Worm (Caenorhabditis elegans) whole organism, L2 larva: Measurements from ENCODE around the gene C45B11.2.

Experiments
- C34F6.9 ChIP-seq: fragments of 150-350 bp; optimal IDR thresholded peaks from 2 replicates; lab custom pipeline; 2014; ENCODE audit warnings: missing biosample characterization, missing genetic modification characterization
- F13H6.1 ChIP-seq: sonication (generic microtip); optimal IDR thresholded peaks from 2 replicates; lab custom pipeline; 2016; ENCODE audit warnings: missing genetic modification characterization, missing compliant biosample characterization
- R02D3.7 ChIP-seq: fragments of 150-350 bp; optimal IDR thresholded peaks from 2 replicates; lab custom pipeline; 2014; ENCODE audit warnings: missing biosample characterization, missing genetic modification characterization
- Y55F3AM.14 ChIP-seq: fragments of 200-800 bp; sonication (Bioruptor generic); optimal IDR thresholded peaks from 2 replicates; lab custom pipeline; 2018; ENCODE audit warnings: mild to moderate bottlenecking, missing genetic modification characterization, missing compliant biosample characterization
- ZK546.5 ChIP-seq: sonication (generic microtip); optimal IDR thresholded peaks from 2 replicates; lab custom pipeline; 2017; ENCODE audit warnings: missing biosample characterization, missing genetic modification characterization
- aly-2 ChIP-seq: fragments of 150-350 bp; optimal IDR thresholded peaks from 2 replicates; lab custom pipeline; 2014; ENCODE audit warnings: missing biosample characterization, missing genetic modification characterization
- blmp-1 ChIP-seq: sonication (generic microtip); optimal IDR thresholded peaks from 2 replicates; lab custom pipeline; 2017; ENCODE audit warnings: missing genetic modification characterization, mild to moderate bottlenecking, missing compliant biosample characterization, antibody characterized with exemption, moderate library complexity; ENCODE audit not compliant: insufficient read depth
- ceh-16 ChIP-seq: fragments of 150-350 bp; optimal IDR thresholded peaks from 2 replicates; lab custom pipeline; 2014; ENCODE audit warnings: missing biosample characterization, missing genetic modification characterization
- ceh-82 ChIP-seq: fragments of 150-350 bp; optimal IDR thresholded peaks from 2 replicates; lab custom pipeline; 2014; ENCODE audit warnings: missing biosample characterization, missing genetic modification characterization
- crh-2 ChIP-seq: sonication (generic microtip); optimal IDR thresholded peaks from 2 replicates; lab custom pipeline; 2017; ENCODE audit warnings: missing biosample characterization, missing genetic modification characterization
- dmd-4 ChIP-seq: sonication (generic microtip); optimal IDR thresholded peaks from 2 replicates; lab custom pipeline; 2017; ENCODE audit warnings: missing biosample characterization, missing genetic modification characterization
- egl-27 ChIP-seq: sonication (generic microtip); optimal IDR thresholded peaks from 3 replicates; lab custom pipeline; 2017; ENCODE audit warnings: missing biosample characterization, missing genetic modification reagents, missing genetic modification characterization
- elt-1 ChIP-seq: fragments of 150-350 bp; optimal IDR thresholded peaks from 2 replicates; lab custom pipeline; 2014; ENCODE audit warnings: missing biosample characterization, missing genetic modification characterization
- elt-3 ChIP-seq: sonication (generic microtip); optimal IDR thresholded peaks from 2 replicates; lab custom pipeline; 2017; ENCODE audit warnings: missing biosample characterization, missing genetic modification characterization
- fos-1 ChIP-seq: fragments of 150-350 bp; optimal IDR thresholded peaks from 2 replicates; lab custom pipeline; 2014; ENCODE audit warnings: missing biosample characterization, missing genetic modification characterization
- gmeb-1 ChIP-seq: fragments of 150-350 bp; optimal IDR thresholded peaks from 2 replicates; lab custom pipeline; 2014; ENCODE audit warnings: missing biosample characterization, missing genetic modification characterization
- lin-11 ChIP-seq: fragments of 150-350 bp; sonication (generic microtip); optimal IDR thresholded peaks from 2 replicates; lab custom pipeline; 2014; ENCODE audit warnings: missing biosample characterization, missing genetic modification characterization, inconsistent platforms, mixed read lengths
- lin-39 ChIP-seq: fragments of 150-350 bp; optimal IDR thresholded peaks from 2 replicates; lab custom pipeline; 2014; ENCODE audit warnings: missing biosample characterization, missing genetic modification reagents, missing genetic modification characterization
- lsy-2 ChIP-seq, 2 experiments: fragments of 150-350 bp in 1 of 2; sonication (generic microtip) in 1 of 2; optimal IDR thresholded peaks; 2 replicates each; lab custom pipeline; 2014 to 2017; ENCODE audit warnings: missing biosample characterization in 2 of 2, missing genetic modification characterization in 2 of 2
- mab-5 ChIP-seq: fragments of 150-350 bp; optimal IDR thresholded peaks from 2 replicates; lab custom pipeline; 2014; ENCODE audit warnings: missing biosample characterization, missing genetic modification characterization
- mbf-1 ChIP-seq: sonication (generic microtip); optimal IDR thresholded peaks from 2 replicates; lab custom pipeline; 2017; ENCODE audit warnings: missing biosample characterization, missing genetic modification characterization
- mdl-1 ChIP-seq, 2 experiments: fragments of 150-350 bp in 1 of 2; sonication (generic microtip) in 1 of 2; optimal IDR thresholded peaks; 2 replicates each; lab custom pipeline; 2017; ENCODE audit warnings: missing biosample characterization in 2 of 2, missing genetic modification characterization in 2 of 2
- nhr-10 ChIP-seq: sonication (generic microtip); optimal IDR thresholded peaks from 2 replicates; lab custom pipeline; 2017; ENCODE audit warnings: missing biosample characterization, missing genetic modification characterization
- nhr-11 ChIP-seq: fragments of 150-350 bp; optimal IDR thresholded peaks from 2 replicates; lab custom pipeline; 2014; ENCODE audit warnings: missing biosample characterization, missing genetic modification characterization
- nhr-12 ChIP-seq: fragments of 150-350 bp; optimal IDR thresholded peaks from 2 replicates; lab custom pipeline; 2014; ENCODE audit warnings: missing biosample characterization, missing genetic modification characterization
- nhr-129 ChIP-seq: fragments of 150-350 bp; optimal IDR thresholded peaks from 2 replicates; lab custom pipeline; 2014; ENCODE audit warnings: missing biosample characterization, missing genetic modification characterization
- nhr-21 ChIP-seq: fragments of 150-350 bp; optimal IDR thresholded peaks from 2 replicates; lab custom pipeline; 2014; ENCODE audit warnings: missing biosample characterization, missing genetic modification characterization
- nhr-23 ChIP-seq: fragments of 150-350 bp; optimal IDR thresholded peaks from 2 replicates; lab custom pipeline; 2014; ENCODE audit warnings: missing biosample characterization, missing genetic modification reagents, missing genetic modification characterization
- nhr-237 ChIP-seq: fragments of 150-350 bp; optimal IDR thresholded peaks from 2 replicates; lab custom pipeline; 2014; ENCODE audit warnings: missing biosample characterization, missing genetic modification characterization
- nhr-25 ChIP-seq: fragments of 150-350 bp; sonication (generic microtip); optimal IDR thresholded peaks from 3 replicates; lab custom pipeline; 2014; ENCODE audit warnings: missing biosample characterization, missing genetic modification characterization
- nhr-6 ChIP-seq: fragments of 150-350 bp; optimal IDR thresholded peaks from 2 replicates; lab custom pipeline; 2014; ENCODE audit warnings: missing biosample characterization, missing genetic modification characterization
- nhr-77 ChIP-seq: fragments of 150-350 bp; optimal IDR thresholded peaks from 2 replicates; lab custom pipeline; 2014; ENCODE audit warnings: missing biosample characterization, missing genetic modification characterization
- peb-1 ChIP-seq: fragments of 150-350 bp; optimal IDR thresholded peaks from 2 replicates; lab custom pipeline; 2014; ENCODE audit warnings: missing biosample characterization, missing genetic modification characterization
- skn-1 ChIP-seq: sonication (generic microtip); optimal IDR thresholded peaks from 2 replicates; lab custom pipeline; 2017; ENCODE audit warnings: missing biosample characterization, missing genetic modification characterization
- sma-3 ChIP-seq: sonication (generic microtip); optimal IDR thresholded peaks from 2 replicates; lab custom pipeline; 2016; ENCODE audit warnings: missing genetic modification reagents, missing genetic modification characterization, missing compliant biosample characterization
- sma-9 ChIP-seq, 2 experiments: fragments of 150-350 bp in 1 of 2; sonication (generic microtip) in 1 of 2; optimal IDR thresholded peaks; 2 replicates each; lab custom pipeline; 2014 to 2016; ENCODE audit warnings: missing genetic modification characterization in 2 of 2, mild to moderate bottlenecking in 1 of 2, missing biosample characterization in 1 of 2, missing compliant biosample characterization in 1 of 2, missing genetic modification reagents in 1 of 2, moderate library complexity in 1 of 2
- snpc-4 ChIP-seq: fragments of 150-350 bp; optimal IDR thresholded peaks from 2 replicates; lab custom pipeline; 2014; ENCODE audit warnings: missing biosample characterization, missing genetic modification characterization
- unc-39 ChIP-seq: fragments of 150-350 bp; optimal IDR thresholded peaks from 2 replicates; lab custom pipeline; 2014; ENCODE audit warnings: missing biosample characterization, missing genetic modification characterization
- unc-55 ChIP-seq: fragments of 150-350 bp; sonication (generic microtip); optimal IDR thresholded peaks from 3 replicates; lab custom pipeline; 2014; ENCODE audit warnings: missing biosample characterization, missing genetic modification reagents, missing genetic modification characterization
- unc-62 ChIP-seq: fragments of 150-350 bp; optimal IDR thresholded peaks from 2 replicates; lab custom pipeline; 2014; ENCODE audit warnings: missing biosample characterization, missing genetic modification reagents, missing genetic modification characterization
- ztf-1 ChIP-seq: fragments of 200-800 bp; sonication (Bioruptor generic); conservative IDR thresholded peaks from 2 replicates; pipeline ENCODE4 v1.3.6; 2022; ENCODE audit warnings: missing genetic modification characterization, missing compliant biosample characterization
- ztf-11 ChIP-seq: sonication (generic microtip); optimal IDR thresholded peaks from 2 replicates; lab custom pipeline; 2017; ENCODE audit warnings: missing biosample characterization, missing genetic modification characterization
- ztf-4 ChIP-seq: fragments of 150-350 bp; optimal IDR thresholded peaks from 2 replicates; lab custom pipeline; 2014; ENCODE audit warnings: missing biosample characterization, missing genetic modification characterization

The C45B11.2 gene

DNA sequence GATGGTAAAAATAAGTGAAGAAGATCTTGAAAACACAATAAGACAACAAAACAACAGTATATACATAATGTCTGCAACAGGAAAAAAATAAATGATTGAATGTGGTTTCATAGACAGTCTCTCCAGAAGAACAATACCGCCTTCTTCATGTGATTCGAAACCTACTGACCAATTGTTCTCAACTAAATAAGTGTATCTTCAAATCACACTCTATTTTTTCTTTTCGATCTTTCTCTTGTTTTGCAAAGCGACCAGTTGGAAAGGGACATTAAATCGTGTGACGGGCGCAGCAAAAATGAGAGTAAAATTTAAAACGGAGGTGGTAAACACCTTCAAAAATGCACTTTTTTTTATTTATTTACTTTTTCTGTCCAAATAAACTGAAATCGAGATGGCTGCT, 19.4 kb downstream of the C45B11.2 start:
- TF ChIP-seq nhr-129 (tag; lab: Kevin White, UChicago) (peak; percentile 6), nhr-25 (peak; percentile 23), R02D3.7 (tag; lab: Kevin White, UChicago) (no peak)

DNA sequence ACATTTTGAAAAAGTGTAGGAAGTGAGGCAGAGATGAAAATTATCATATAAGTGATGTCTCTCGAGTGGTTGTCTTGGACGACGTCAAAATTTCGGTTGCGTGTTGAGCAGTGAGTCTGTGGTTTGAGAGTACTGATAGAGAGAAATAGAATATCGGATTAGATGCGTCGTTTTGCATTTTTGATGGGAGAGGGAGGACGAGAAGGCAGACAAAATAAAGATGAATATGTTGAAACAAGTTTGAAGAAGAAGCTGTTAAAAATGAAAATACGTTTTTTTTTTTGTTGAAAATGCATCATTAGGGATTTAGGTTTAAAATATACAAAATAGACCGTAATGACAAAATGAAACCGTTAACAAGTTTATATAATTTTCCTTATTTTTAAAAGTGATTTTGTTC, 20.6 kb downstream of the C45B11.2 start, which contains the start of gene T04C12.9:
Gene T04C12.9 (minus strand): TSS at position 101 of the 400 bp plus-strand sequence.
- TF ChIP-seq blmp-1 (no peak), unc-55 (peak; percentile 34)

DNA sequence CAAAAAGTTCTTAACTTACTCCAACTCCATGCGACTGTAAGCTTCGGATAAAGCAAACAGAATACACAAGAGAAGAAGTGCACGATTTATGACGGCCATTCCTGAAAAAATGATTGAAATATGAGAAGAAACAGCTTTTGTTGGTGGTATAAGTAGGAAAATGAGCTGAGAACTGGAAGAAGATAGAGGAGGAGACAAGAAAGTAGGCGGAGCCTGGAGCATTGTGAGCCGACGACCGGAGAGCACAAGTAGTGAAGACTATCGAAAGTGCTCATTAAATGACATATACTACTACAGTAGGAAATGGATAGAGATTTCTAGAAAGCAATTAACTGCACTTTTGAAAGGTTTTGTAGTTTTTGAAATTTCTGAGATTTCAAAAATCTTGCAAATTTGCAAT, 23.0 kb downstream of the C45B11.2 start, which contains the start of gene nlp-80:
Gene nlp-80 (minus strand): TSS at position 101 of the 400 bp plus-strand sequence.
- TF ChIP-seq lin-39 (tag; lab: Kevin White, UChicago), result no peak
- TF ChIP-seq ceh-82 (tag; lab: Kevin White, UChicago), result no peak
- no peak for TF ChIP-seq blmp-1
- TF ChIP-seq C34F6.9 (tag; lab: Kevin White, UChicago), result no peak
- no peak for TF ChIP-seq nhr-11 (tag; lab: Kevin White, UChicago)
- TF ChIP-seq nhr-77 (tag; lab: Kevin White, UChicago), result no peak
- no peak for TF ChIP-seq ztf-11
- TF ChIP-seq dmd-4 (tag; lab: Kevin White, UChicago), result no peak
- no peak for TF ChIP-seq ceh-16 (tag; lab: Kevin White, UChicago)
- TF ChIP-seq nhr-12, result no peak
- TF ChIP-seq ztf-4 (tag; lab: Kevin White, UChicago), result no peak
- TF ChIP-seq sma-9 (GFP tag; optimal IDR thresholded peaks at IDR 0.05; lab: Kevin White, UChicago), result no peak
- TF ChIP-seq sma-9 (tag; optimal IDR thresholded peaks at IDR 0.05; lab: Kevin White, UChicago), result no peak
- TF ChIP-seq snpc-4, result no peak

DNA sequence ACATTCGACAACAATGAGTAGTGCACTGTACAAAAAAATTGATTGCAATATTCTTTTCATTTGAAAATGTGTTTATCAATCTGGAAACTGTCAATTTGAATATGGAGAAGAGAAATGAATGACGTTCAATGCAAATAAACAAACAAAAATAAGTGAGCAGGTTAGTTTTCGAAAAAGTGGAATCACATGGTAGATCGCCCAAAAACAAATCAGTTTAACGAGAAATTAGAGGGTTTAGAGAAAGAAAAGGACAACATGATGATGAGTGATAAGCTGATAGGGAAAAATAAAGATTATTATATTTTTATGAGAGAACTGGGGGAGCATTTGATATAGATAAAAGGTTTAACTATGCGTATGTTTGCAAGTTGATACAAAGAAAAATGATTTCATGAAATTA, 26.8 kb downstream of the C45B11.2 start, which contains the start of gene T04C12.8:
Gene T04C12.8 (minus strand): TSS at position 82 of the 400 bp plus-strand sequence.
- TF ChIP-seq gmeb-1, result peak; percentile 18
- TF ChIP-seq ceh-16 (tag; lab: Kevin White, UChicago), result no peak
- no peak for TF ChIP-seq mbf-1 (tag; lab: Kevin White, UChicago)
- no peak for TF ChIP-seq dmd-4 (tag; lab: Kevin White, UChicago)
- TF ChIP-seq egl-27 (tag; lab: Kevin White, UChicago), result peak; percentile 15
- peak; percentile 51 for TF ChIP-seq sma-9 (GFP tag; optimal IDR thresholded peaks at IDR 0.05; lab: Kevin White, UChicago)
- TF ChIP-seq sma-9 (tag; optimal IDR thresholded peaks at IDR 0.05; lab: Kevin White, UChicago), result no peak
- TF ChIP-seq F13H6.1 (tag; lab: Kevin White, UChicago), result peak; percentile 31
- peak; percentile 62 for TF ChIP-seq crh-2 (tag; lab: Kevin White, UChicago)
- TF ChIP-seq nhr-23 (tag; lab: Kevin White, UChicago), result no peak
- no peak for TF ChIP-seq elt-3
- TF ChIP-seq elt-1, result no peak
- peak; percentile 13 for TF ChIP-seq nhr-25
- peak in 1 of 2 experiments; percentile 46 for TF ChIP-seq lsy-2 (tag; optimal IDR thresholded peaks at IDR 0.05; lab: Kevin White, UChicago)
- TF ChIP-seq nhr-21 (tag; lab: Kevin White, UChicago), result peak; percentile 5
- TF ChIP-seq unc-62, result no peak
- TF ChIP-seq sma-3, result peak; percentile 11
- TF ChIP-seq ZK546.5 (tag; lab: Kevin White, UChicago), result no peak
- no peak for TF ChIP-seq nhr-77 (tag; lab: Kevin White, UChicago)
- peak; percentile 78 for TF ChIP-seq skn-1 (tag; lab: Kevin White, UChicago)
- TF ChIP-seq mdl-1 (tag; optimal IDR thresholded peaks at IDR 0.05; lab: Kevin White, UChicago), result peak in 1 of 2 experiments; percentile 33
- TF ChIP-seq aly-2 (tag; lab: Kevin White, UChicago), result no peak
- TF ChIP-seq fos-1 (tag; lab: Kevin White, UChicago), result peak; percentile 86
- TF ChIP-seq mab-5 (tag; lab: Kevin White, UChicago), result no peak
- no peak for TF ChIP-seq nhr-11 (tag; lab: Kevin White, UChicago)
- TF ChIP-seq, all 48 proteins: peak for 12

DNA sequence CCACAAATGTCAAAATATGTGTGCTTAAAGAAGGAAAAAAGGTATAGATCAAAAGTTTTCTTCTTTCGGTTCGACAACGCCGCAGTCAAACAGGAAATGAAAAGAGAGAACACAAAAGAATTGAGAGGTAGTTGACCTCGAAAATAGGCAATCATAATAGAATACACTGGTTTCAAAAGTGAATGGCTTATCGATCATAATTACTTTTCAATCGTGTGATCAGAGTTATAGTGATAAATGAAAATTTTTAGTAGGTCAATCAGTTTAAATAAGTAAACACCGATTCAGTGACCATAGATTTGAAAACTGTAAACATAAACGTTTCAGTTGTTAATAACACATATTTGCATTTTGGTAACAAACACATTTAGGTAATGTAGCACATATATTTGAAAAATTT, 27.9 kb downstream of the C45B11.2 start:
- TF ChIP-seq dmd-4 (tag; lab: Kevin White, UChicago) (no peak), lin-39 (tag; lab: Kevin White, UChicago) (no peak), nhr-129 (tag; lab: Kevin White, UChicago) (no peak), nhr-21 (tag; lab: Kevin White, UChicago) (peak; percentile 12), sma-3 (peak; percentile 7), lin-11 (tag; lab: Kevin White, UChicago) (no peak), crh-2 (tag; lab: Kevin White, UChicago) (peak; percentile 22), ceh-16 (tag; lab: Kevin White, UChicago) (no peak), fos-1 (tag; lab: Kevin White, UChicago) (peak; percentile 17), aly-2 (tag; lab: Kevin White, UChicago) (no peak), Y55F3AM.14 (GFP tag; lab: Kevin White, UChicago) (no peak), egl-27 (tag; lab: Kevin White, UChicago) (no peak), peb-1 (tag; lab: Kevin White, UChicago) (no peak), ztf-4 (tag; lab: Kevin White, UChicago) (no peak), nhr-6 (tag; lab: Kevin White, UChicago) (no peak), mab-5 (tag; lab: Kevin White, UChicago) (no peak), ZK546.5 (tag; lab: Kevin White, UChicago) (no peak), unc-39 (tag; lab: Kevin White, UChicago) (no peak), nhr-23 (tag; lab: Kevin White, UChicago) (no peak), ztf-1 (GFP tag; lab: Robert Waterston, UW) (no peak), F13H6.1 (tag; lab: Kevin White, UChicago) (no peak), nhr-237 (no peak), R02D3.7 (tag; lab: Kevin White, UChicago) (no peak), nhr-10 (tag; lab: Kevin White, UChicago) (no peak), blmp-1 (peak; percentile 81), unc-62 (no peak)
